Fruit fly (Drosophila melanogaster) Kc167 (cell line): ENCODE measurements around the gene CG14507.

Source experiments
- Myc ChIP-seq: fragments of >200 bp; optimal IDR thresholded peaks from 2 replicates; lab custom pipeline; 2017; ENCODE audit warnings: missing external identifiers
- Sin3A ChIP-seq: fragments of >200 bp; optimal IDR thresholded peaks from 2 replicates; lab custom pipeline; 2018; ENCODE audit warnings: missing external identifiers
- h ChIP-seq: fragments of >200 bp; optimal IDR thresholded peaks from 3 replicates; lab custom pipeline; 2018; ENCODE audit warnings: missing external identifiers
- insv ChIP-seq: fragments of >200 bp; optimal IDR thresholded peaks from 3 replicates; lab custom pipeline; 2018; ENCODE audit warnings: missing external identifiers
- psq ChIP-seq: fragments of >200 bp; optimal IDR thresholded peaks from 2 replicates; lab custom pipeline; 2017; ENCODE audit warnings: missing external identifiers
- ttk ChIP-seq: sonication (Bioruptor generic); optimal IDR thresholded peaks from 2 replicates; lab custom pipeline; 2017; ENCODE audit warnings: missing external identifiers

DNA sequence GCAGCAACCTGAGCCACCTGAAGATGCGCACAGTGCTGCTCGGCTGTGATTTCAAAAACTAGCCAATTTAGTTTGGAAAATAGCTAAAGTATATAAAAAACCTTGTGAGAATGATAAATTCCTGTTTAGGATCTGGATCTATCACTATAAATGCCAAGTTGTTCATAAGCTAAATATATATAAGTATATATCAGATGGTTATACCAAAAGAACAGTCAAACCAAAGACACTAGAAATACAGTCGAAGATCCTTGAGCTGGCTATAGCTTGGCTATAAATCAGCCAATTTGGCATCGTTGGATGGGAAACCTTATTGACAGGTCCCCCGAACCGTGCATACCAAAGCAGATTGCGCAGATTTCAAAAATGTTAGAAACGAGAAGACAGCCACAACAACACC is 35.7 kb upstream of the CG14507 start:
- no peak for TF ChIP-seq Myc (lab: Kevin White, UChicago)
- TF ChIP-seq insv (lab: Kevin White, UChicago), result no peak
- TF ChIP-seq psq (lab: Kevin White, UChicago), result no peak
- TF ChIP-seq h, result no peak
- no peak for TF ChIP-seq Sin3A (lab: Kevin White, UChicago)
- TF ChIP-seq ttk (lab: Kevin White, UChicago), result no peak
